Worm (Caenorhabditis elegans): Measurements from ENCODE around the gene dnj-10.

DNA sequence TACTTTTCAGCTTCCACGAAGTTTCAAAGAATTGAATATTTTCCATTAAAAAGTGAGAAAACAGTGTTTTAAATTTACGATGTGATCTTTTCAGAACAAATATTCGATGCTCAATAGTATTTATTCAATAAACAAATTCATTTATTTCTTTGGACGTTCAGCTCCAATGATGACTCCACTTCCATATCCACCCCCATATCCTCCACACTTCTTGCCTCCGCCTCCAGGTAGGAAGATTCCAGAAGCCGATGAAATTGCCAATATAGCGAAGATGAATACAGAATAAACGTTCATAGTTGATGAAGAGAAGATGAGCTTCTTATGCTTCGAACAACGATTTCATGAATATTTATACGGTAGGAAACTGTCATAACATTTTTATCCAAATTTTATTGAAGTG lies 41.8 kb upstream of the dnj-10 start, which contains the start of gene fip-3:
- TF ChIP-seq skn-1 (tag; optimal IDR thresholded peaks at IDR 0.05) (no peak), zag-1 (tag; optimal IDR thresholded peaks at IDR 0.05) (no peak), hif-1 (tag; optimal IDR thresholded peaks at IDR 0.05) (no peak)

All from whole organism, L4 larva.